Worm (Caenorhabditis elegans) whole organism, L2 larva: Measurements from ENCODE around the gene Y37D8A.25.

ENCODE experiments used
- ama-1 ChIP-seq: fragments of 150-350 bp; optimal IDR thresholded peaks from 2 replicates; lab custom pipeline; 2018; ENCODE audit warnings: inconsistent platforms
- nhr-77 ChIP-seq: fragments of 150-350 bp; optimal IDR thresholded peaks from 2 replicates; lab custom pipeline; 2014; ENCODE audit warnings: missing biosample characterization, missing genetic modification characterization

ce11 chrIII:12849691-12850090, 29.6 kb upstream of the Y37D8A.25 start:
- no peak for TF ChIP-seq ama-1 (lab: Kevin White, UChicago)
- no peak for TF ChIP-seq nhr-77 (tag; lab: Kevin White, UChicago)
